Worm (Caenorhabditis elegans): ENCODE measurements around the gene F26F12.3.

The F26F12.3 gene

DNA sequence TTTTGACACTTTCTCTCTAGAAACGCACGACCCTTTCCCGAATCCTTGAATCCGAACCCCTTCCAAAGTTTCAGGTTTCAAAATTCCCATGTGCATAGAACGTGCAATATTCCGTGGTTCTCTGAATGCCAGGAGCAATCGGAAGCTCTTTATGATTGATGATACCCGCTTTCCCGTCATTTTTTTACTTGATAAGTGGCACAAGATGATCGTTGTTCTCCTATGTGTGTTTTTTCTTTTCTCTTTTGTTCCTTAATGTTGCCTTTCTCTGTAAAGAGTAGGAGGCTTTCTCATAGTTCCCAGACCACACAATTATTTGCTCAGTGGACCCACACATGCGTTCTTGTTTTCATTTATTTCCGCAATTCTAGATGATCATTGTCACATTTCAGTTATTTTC, 43.3 kb upstream of the F26F12.3 start:
- TF ChIP-seq hlh-11 (tag; optimal IDR thresholded peaks at IDR 0.05), result no peak
- no peak for TF ChIP-seq Y105C5A.15 (GFP tag; IDR thresholded peaks at IDR 0.05)
- TF ChIP-seq zfp-3 (GFP tag; conservative IDR thresholded peaks at IDR 0.05), result no peak
- TF ChIP-seq mxl-3 (GFP tag; optimal IDR thresholded peaks at IDR 0.05), result no peak
- TF ChIP-seq madf-5 (GFP tag; IDR thresholded peaks at IDR 0.05), result no peak
- no peak for TF ChIP-seq spr-3 (GFP tag; optimal IDR thresholded peaks at IDR 0.05)
- TF ChIP-seq unc-62 (GFP tag; optimal IDR thresholded peaks at IDR 0.05 in 1 of 2), result peak in 1 of 2 experiments; percentile 25
- TF ChIP-seq unc-62 (tag; optimal IDR thresholded peaks at IDR 0.05), result no peak
- peak; percentile 45; the same call in 1 of the 2 replicates for TF ChIP-seq ceh-20 (GFP tag; IDR thresholded peaks at IDR 0.05)
- TF ChIP-seq hmg-1.1 (GFP tag; IDR thresholded peaks at IDR 0.05), result no peak

DNA sequence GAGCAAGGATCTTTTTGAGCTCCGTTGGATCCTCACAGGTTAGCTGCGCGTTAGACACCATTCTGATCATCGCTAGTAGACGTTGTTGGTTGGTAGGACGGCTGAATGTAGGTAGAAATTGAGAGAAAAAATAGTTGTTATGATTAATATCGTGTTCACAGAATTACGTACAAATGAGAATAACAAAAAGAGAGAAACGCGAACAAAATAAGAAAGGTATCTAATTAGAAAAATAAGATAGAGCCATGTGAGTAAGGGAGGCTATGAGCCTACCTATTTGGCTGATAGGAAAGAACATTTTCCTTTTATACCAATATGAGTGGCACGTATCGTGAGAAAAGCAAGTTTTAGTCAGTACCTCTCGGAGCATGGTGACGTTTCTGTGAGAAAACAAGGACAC, 38.2 kb upstream of the F26F12.3 start, which contains the start of gene C04E6.8:
Gene C04E6.8, minus strand, starts transcription at position 101 of the 400 bp plus-strand sequence.
- TF ChIP-seq lin-39 (tag; optimal IDR thresholded peaks at IDR 0.05) (no peak), zip-11 (GFP tag; IDR thresholded peaks at IDR 0.05) (no peak), lin-29 (GFP tag; IDR thresholded peaks at IDR 0.05) (no peak), daf-12 (tag; optimal IDR thresholded peaks at IDR 0.05) (no peak), nhr-237 (tag; optimal IDR thresholded peaks at IDR 0.05) (no peak), ceh-20 (GFP tag; IDR thresholded peaks at IDR 0.05) (no peak), mdt-29 (GFP tag; IDR thresholded peaks at IDR 0.05) (no peak), F26F4.8 (GFP tag; conservative IDR thresholded peaks at IDR 0.05) (no peak), F44E2.7 (GFP tag; IDR thresholded peaks at IDR 0.05) (no peak), lir-3 (tag; optimal IDR thresholded peaks at IDR 0.05) (no peak), nhr-102 (tag; optimal IDR thresholded peaks at IDR 0.05) (no peak), madf-5 (GFP tag; IDR thresholded peaks at IDR 0.05) (no peak), duxl-1 (tag; optimal IDR thresholded peaks at IDR 0.05; ENCODE audit: poor library complexity) (no peak), ZK546.5 (tag; optimal IDR thresholded peaks at IDR 0.05) (no peak), D1046.2 (GFP tag; IDR thresholded peaks at IDR 0.05) (no peak), nhr-10 (tag; optimal IDR thresholded peaks at IDR 0.05) (no peak), set-16 (GFP tag; IDR thresholded peaks at IDR 0.05) (no peak)

DNA sequence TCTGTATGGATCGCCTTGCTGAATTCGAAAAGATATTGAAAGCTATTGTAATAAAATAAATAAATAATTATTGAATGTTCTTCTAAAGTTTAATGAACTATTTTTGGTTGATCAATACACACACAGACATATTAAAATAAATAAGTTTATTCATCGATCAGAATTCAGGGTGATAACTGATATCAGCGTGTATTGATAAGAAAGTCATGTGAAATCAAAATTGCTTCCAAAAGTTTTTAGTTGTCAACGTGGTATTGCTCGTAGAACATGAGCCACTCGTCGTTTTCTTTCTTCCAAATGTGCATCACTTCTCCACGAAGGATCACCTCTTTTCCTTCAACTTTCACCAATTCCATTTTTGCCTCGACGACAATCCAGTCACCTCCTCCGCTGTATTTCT, 36.9 kb upstream of the F26F12.3 start:
- TF ChIP-seq tag-97 (GFP tag; IDR thresholded peaks at IDR 0.05), result no peak
- no peak for TF ChIP-seq lin-15B (tag; optimal IDR thresholded peaks at IDR 0.05)
- TF ChIP-seq zag-1 (tag; optimal IDR thresholded peaks at IDR 0.05), result no peak
- TF ChIP-seq pqm-1 (tag; optimal IDR thresholded peaks at IDR 0.05), result peak; percentile 2
- no peak for TF ChIP-seq hlh-11 (tag; optimal IDR thresholded peaks at IDR 0.05)
- no peak for TF ChIP-seq unc-130 (GFP tag; optimal IDR thresholded peaks at IDR 0.05)

DNA sequence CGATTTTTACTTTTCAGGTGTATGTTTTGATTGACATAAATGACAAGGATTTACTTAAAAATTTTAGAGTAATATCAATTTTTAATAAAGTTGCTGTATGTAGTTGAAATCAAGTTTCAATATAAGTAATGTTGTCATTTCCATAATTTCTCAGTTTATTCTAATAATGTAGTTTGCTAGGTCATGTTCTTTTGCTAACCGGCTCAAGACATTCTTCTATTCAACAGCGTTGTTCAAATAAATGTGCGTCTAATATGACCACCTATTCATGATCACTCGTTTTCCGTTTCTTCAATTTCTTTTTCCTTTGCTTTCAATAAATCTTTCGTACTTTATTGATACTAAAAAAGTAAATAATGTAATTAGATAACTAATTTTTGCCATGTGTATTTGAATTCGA, 34.5 kb upstream of the F26F12.3 start, which contains the start of gene C02G6.3:
Gene C02G6.3, plus strand, starts transcription at position 301 of the 400 bp plus-strand sequence.
- TF ChIP-seq F49E8.2 (tag; optimal IDR thresholded peaks at IDR 0.05; ENCODE audit: borderline replicate concordance) (no peak), unc-62 (GFP tag; optimal IDR thresholded peaks at IDR 0.05 in 1 of 2) (no peak), unc-62 (tag; optimal IDR thresholded peaks at IDR 0.05) (no peak), hlh-11 (tag; optimal IDR thresholded peaks at IDR 0.05) (no peak), gei-8 (GFP tag; optimal IDR thresholded peaks at IDR 0.05) (no peak), lin-1 (GFP tag; IDR thresholded peaks at IDR 0.05) (no peak), nhr-25 (tag; optimal IDR thresholded peaks at IDR 0.05; ENCODE audit: borderline replicate concordance, insufficient read depth) (no peak), tag-97 (GFP tag; IDR thresholded peaks at IDR 0.05) (no peak), ceh-82 (tag; optimal IDR thresholded peaks at IDR 0.05) (no peak)

DNA sequence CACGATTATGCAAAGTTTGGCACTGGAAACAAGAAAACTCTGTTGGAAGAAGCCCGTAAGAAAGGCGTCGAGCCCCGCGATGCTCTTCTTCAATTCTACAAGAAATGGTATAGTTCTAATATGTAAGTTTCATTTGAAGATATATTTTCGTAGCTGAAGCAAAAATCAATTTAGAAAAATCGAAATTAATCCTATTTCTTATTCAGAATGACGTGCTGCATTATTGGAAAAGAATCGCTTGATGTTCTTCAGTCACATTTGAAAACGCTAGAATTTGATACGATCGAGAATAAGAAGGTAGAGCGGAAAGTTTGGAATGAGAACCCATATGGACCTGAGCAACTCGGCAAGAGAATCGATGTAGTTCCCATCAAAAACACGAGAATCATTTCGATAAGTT, 31.4 kb upstream of the F26F12.3 start:
- TF ChIP-seq nhr-48 (tag; optimal IDR thresholded peaks at IDR 0.05) (no peak), aha-1 (tag) (peak; percentile 27), snpc-1.2 (GFP tag; IDR thresholded peaks at IDR 0.05) (no peak), egl-43 (GFP tag; IDR thresholded peaks at IDR 0.05) (no peak), unc-62 (GFP tag; optimal IDR thresholded peaks at IDR 0.05 in 1 of 2) (peak in 1 of 2 experiments; percentile 90), unc-62 (tag; optimal IDR thresholded peaks at IDR 0.05) (no peak)

Data from whole organism, L4 larva.